Fruit fly (Drosophila melanogaster) Kc167 (cell line): ENCODE measurements around the gene Proc-R.

ENCODE experiments used
- Sin3A ChIP-seq: fragments of >200 bp; optimal IDR thresholded peaks from 2 replicates; lab custom pipeline; 2018; ENCODE audit warnings: missing external identifiers
- psq ChIP-seq: fragments of >200 bp; optimal IDR thresholded peaks from 2 replicates; lab custom pipeline; 2017; ENCODE audit warnings: missing external identifiers

dm6 chrX:4771488-4771887 is 63.8 kb downstream of the Proc-R start, which contains the start of gene Klf15:
- no peak for TF ChIP-seq psq (lab: Kevin White, UChicago)
- TF ChIP-seq Sin3A (lab: Kevin White, UChicago): no peak
